Fruit fly (Drosophila melanogaster) whole organism, pupa: ENCODE results near the gene Orct.

Experiments used
- CG12605 ChIP-seq: fragments of 200-800 bp; sonication (Bioruptor generic); IDR thresholded peaks from 2 replicates; pipeline ENCODE4 v1.3.6; 2022; ENCODE audit warnings: missing biosample characterization, missing genetic modification characterization
- CG13204 ChIP-seq: fragments of 200-800 bp; sonication (Bioruptor generic); optimal IDR thresholded peaks from 2 replicates; lab custom pipeline; 2018; ENCODE audit warnings: missing biosample characterization, mild to moderate bottlenecking, missing genetic modification characterization, moderate library complexity
- CG14655 ChIP-seq: fragments of 200-800 bp; sonication (Bioruptor generic); optimal IDR thresholded peaks from 3 replicates; lab custom pipeline; 2017; ENCODE audit warnings: mild to moderate bottlenecking, missing biosample characterization, missing genetic modification reagents, missing genetic modification characterization
- CG17806 ChIP-seq: fragments of 200-800 bp; sonication (Bioruptor generic); optimal IDR thresholded peaks from 2 replicates; lab custom pipeline; 2018; ENCODE audit warnings: missing biosample characterization, mild to moderate bottlenecking, missing genetic modification characterization, moderate library complexity
- CG32121 ChIP-seq: fragments of 200-800 bp; sonication (Bioruptor generic); IDR thresholded peaks from 2 replicates; pipeline ENCODE4 v1.3.6; 2022; ENCODE audit warnings: missing biosample characterization, missing genetic modification characterization
- CG34367 ChIP-seq: fragments of 200-800 bp; sonication (Bioruptor generic); optimal IDR thresholded peaks from 2 replicates; lab custom pipeline; 2018; ENCODE audit warnings: missing biosample characterization, mild to moderate bottlenecking, missing genetic modification characterization
- CG8301 ChIP-seq: fragments of 200-800 bp; sonication (Bioruptor generic); optimal IDR thresholded peaks from 2 replicates; lab custom pipeline; 2018; ENCODE audit warnings: missing biosample characterization, mild to moderate bottlenecking, missing genetic modification characterization
- D1 ChIP-seq: fragments of 200-800 bp; sonication (Bioruptor generic); optimal IDR thresholded peaks from 2 replicates; lab custom pipeline; 2018; ENCODE audit warnings: missing biosample characterization, mild to moderate bottlenecking, missing genetic modification characterization, moderate library complexity
- EcR ChIP-seq: fragments of 200-800 bp; sonication (Bioruptor generic); optimal IDR thresholded peaks from 3 replicates; lab custom pipeline; 2019; ENCODE audit warnings: missing biosample characterization, missing genetic modification characterization, mild to moderate bottlenecking, moderate library complexity, missing genetic modification reagents
- Ets98B ChIP-seq: fragments of 200-800 bp; sonication (Bioruptor generic); IDR thresholded peaks from 2 replicates; pipeline ENCODE4 v1.3.6; 2022; ENCODE audit warnings: missing biosample characterization, missing genetic modification characterization
- Pif1B ChIP-seq: fragments of 200-800 bp; sonication (Bioruptor generic); optimal IDR thresholded peaks from 3 replicates; lab custom pipeline; 2016; ENCODE audit warnings: missing biosample characterization, missing genetic modification characterization
- gl ChIP-seq: fragments of 200-800 bp; sonication (Bioruptor generic); optimal IDR thresholded peaks from 2 replicates; lab custom pipeline; 2018; ENCODE audit warnings: missing biosample characterization, mild to moderate bottlenecking, missing genetic modification characterization
- rn ChIP-seq: fragments of 200-800 bp; sonication (Bioruptor generic); IDR thresholded peaks from 2 replicates; pipeline ENCODE4 v1.3.6; 2022; ENCODE audit warnings: missing biosample characterization, missing genetic modification characterization

dm6 chr3R:24319083-24319381, 43.0 kb downstream of the Orct start:
- TF ChIP-seq Ets98B (GFP tag; lab: Robert Waterston, UW), result no peak
- TF ChIP-seq EcR, result no peak
- no peak for TF ChIP-seq CG34367 (tag; lab: Kevin White, UChicago)
- TF ChIP-seq D1, result no peak
- no peak for TF ChIP-seq gl
- no peak for TF ChIP-seq CG32121 (GFP tag; lab: Robert Waterston, UW)
- TF ChIP-seq Pif1B, result no peak
- no peak for TF ChIP-seq CG14655 (GFP tag; lab: Kevin White, UChicago)
- no peak for TF ChIP-seq CG12605 (GFP tag; lab: Robert Waterston, UW)
- TF ChIP-seq CG13204 (GFP tag; lab: Kevin White, UChicago), result no peak
- TF ChIP-seq rn (GFP tag; lab: Robert Waterston, UW), result no peak
- no peak for TF ChIP-seq CG8301 (tag; lab: Kevin White, UChicago)
- no peak for TF ChIP-seq CG17806 (tag; lab: Kevin White, UChicago)
